Worm (Caenorhabditis elegans) whole organism, L1 larva: ENCODE data around the gene klf-3.

Experiments
- aha-1 ChIP-seq: fragments of 150-350 bp; optimal IDR thresholded peaks from 2 replicates; lab custom pipeline; 2014; ENCODE audit warnings: missing biosample characterization, missing genetic modification characterization
- alr-1 ChIP-seq: fragments of 200-800 bp; sonication (Bioruptor generic); optimal IDR thresholded peaks from 2 replicates; lab custom pipeline; 2018; ENCODE audit warnings: borderline replicate concordance, mild to moderate bottlenecking, missing genetic modification characterization, missing compliant biosample characterization
- ama-1 ChIP-seq: fragments of 150-350 bp; optimal IDR thresholded peaks from 2 replicates; lab custom pipeline; 2014
- blmp-1 ChIP-seq: fragments of 150-350 bp; optimal IDR thresholded peaks from 2 replicates; lab custom pipeline; 2014; ENCODE audit warnings: missing biosample characterization, missing genetic modification characterization
- dpl-1 ChIP-seq, 3 experiments: fragments of 150-350 bp in 2 of 3; sonication (generic microtip) in 1 of 3; optimal IDR thresholded peaks; 2 replicates each; lab custom pipeline; 2014 to 2017; ENCODE audit warnings: missing biosample characterization in 3 of 3, missing genetic modification characterization in 3 of 3, missing genetic modification reagents in 3 of 3
- dsc-1 ChIP-seq: sonication (generic microtip); optimal IDR thresholded peaks from 2 replicates; lab custom pipeline; 2016; ENCODE audit warnings: mild to moderate bottlenecking, missing genetic modification characterization, missing compliant biosample characterization
- efl-3 ChIP-seq: fragments of 200-800 bp; sonication (Bioruptor generic); optimal IDR thresholded peaks from 2 replicates; lab custom pipeline; 2018; ENCODE audit warnings: mild to moderate bottlenecking, missing genetic modification characterization, missing compliant biosample characterization
- egl-27 ChIP-seq, 2 experiments: fragments of 150-350 bp in 1 of 2; sonication (generic microtip); optimal IDR thresholded peaks; 3 replicates each; lab custom pipeline; 2017 to 2018; ENCODE audit warnings: missing biosample characterization in 2 of 2, missing genetic modification characterization in 2 of 2, missing genetic modification reagents in 2 of 2
- elt-3 ChIP-seq, 6 experiments: fragments of 150-350 bp in 1 of 6; sonication (generic microtip); optimal IDR thresholded peaks; 2 replicates each; lab custom pipeline; 2017 to 2018; ENCODE audit warnings: missing biosample characterization in 6 of 6, missing genetic modification characterization in 6 of 6, inconsistent platforms in 1 of 6
- ets-5 ChIP-seq: fragments of 200-800 bp; sonication (Bioruptor generic); IDR thresholded peaks from 2 replicates; pipeline ENCODE4 v1.3.6; 2022; ENCODE audit warnings: missing genetic modification characterization, missing compliant biosample characterization
- fkh-10 ChIP-seq: sonication (generic microtip); optimal IDR thresholded peaks from 2 replicates; lab custom pipeline; 2017; ENCODE audit warnings: missing biosample characterization, missing genetic modification reagents, missing genetic modification characterization
- fos-1 ChIP-seq: fragments of 150-350 bp; optimal IDR thresholded peaks from 2 replicates; lab custom pipeline; 2014; ENCODE audit warnings: missing biosample characterization, missing genetic modification characterization
- grh-1 ChIP-seq: fragments of 200-800 bp; sonication (Bioruptor generic); IDR thresholded peaks from 2 replicates; pipeline ENCODE4 v1.3.6; 2022; ENCODE audit warnings: missing genetic modification reagents, missing genetic modification characterization, missing compliant biosample characterization
- hlh-4 ChIP-seq: sonication (generic microtip); optimal IDR thresholded peaks from 2 replicates; lab custom pipeline; 2016; ENCODE audit warnings: mild to moderate bottlenecking, missing genetic modification characterization, missing compliant biosample characterization
- isw-1 ChIP-seq: fragments of 200-800 bp; sonication (Bioruptor generic); IDR thresholded peaks from 2 replicates; pipeline ENCODE4 v1.3.6; 2022; ENCODE audit warnings: missing genetic modification characterization, missing compliant biosample characterization
- jun-1 ChIP-seq: fragments of 150-350 bp; optimal IDR thresholded peaks from 2 replicates; lab custom pipeline; 2014; ENCODE audit warnings: missing biosample characterization, missing genetic modification reagents, missing genetic modification characterization
- lin-15B ChIP-seq: fragments of 150-350 bp; sonication (generic microtip); optimal IDR thresholded peaks from 3 replicates; lab custom pipeline; 2014; ENCODE audit warnings: missing biosample characterization, missing genetic modification characterization
- lin-35 ChIP-seq, 2 experiments: fragments of 150-350 bp; optimal IDR thresholded peaks; 2 replicates each; lab custom pipeline; 2014; ENCODE audit warnings: missing biosample characterization in 2 of 2, missing genetic modification characterization in 2 of 2, missing genetic modification reagents in 2 of 2
- lsy-2 ChIP-seq, 2 experiments: fragments of 150-350 bp; optimal IDR thresholded peaks; 2 replicates each; lab custom pipeline; 2014; ENCODE audit warnings: missing biosample characterization in 2 of 2, missing genetic modification characterization in 2 of 2
- mab-9 ChIP-seq: fragments of 200-800 bp; sonication (Bioruptor generic); IDR thresholded peaks from 2 replicates; pipeline ENCODE4 v1.3.6; 2022; ENCODE audit warnings: missing genetic modification reagents, missing genetic modification characterization, missing compliant biosample characterization
- mep-1 ChIP-seq: fragments of 150-350 bp; optimal IDR thresholded peaks from 2 replicates; lab custom pipeline; 2014; ENCODE audit warnings: missing biosample characterization, missing genetic modification characterization
- nhr-11 ChIP-seq: fragments of 150-350 bp; optimal IDR thresholded peaks from 2 replicates; lab custom pipeline; 2014; ENCODE audit warnings: missing biosample characterization, missing genetic modification characterization
- nhr-19 ChIP-seq: fragments of 200-800 bp; sonication (Bioruptor generic); conservative IDR thresholded peaks from 2 replicates; pipeline ENCODE4 v1.3.6; 2022; ENCODE audit warnings: missing genetic modification characterization, missing compliant biosample characterization
- nhr-20 ChIP-seq: sonication (generic microtip); optimal IDR thresholded peaks from 2 replicates; lab custom pipeline; 2016; ENCODE audit warnings: mild to moderate bottlenecking, missing genetic modification characterization, missing compliant biosample characterization
- nhr-28 ChIP-seq: fragments of 150-350 bp; optimal IDR thresholded peaks from 2 replicates; lab custom pipeline; 2014; ENCODE audit warnings: missing biosample characterization, missing genetic modification characterization
- nhr-47 ChIP-seq: sonication (generic microtip); optimal IDR thresholded peaks from 2 replicates; lab custom pipeline; 2016; ENCODE audit warnings: mild to moderate bottlenecking, missing genetic modification characterization, moderate library complexity, missing compliant biosample characterization
- nhr-76 ChIP-seq: sonication (generic microtip); optimal IDR thresholded peaks from 2 replicates; lab custom pipeline; 2017; ENCODE audit warnings: missing biosample characterization, missing genetic modification characterization
- nhr-77 ChIP-seq: fragments of 150-350 bp; optimal IDR thresholded peaks from 2 replicates; lab custom pipeline; 2014; ENCODE audit warnings: missing biosample characterization, missing genetic modification characterization
- nhr-85 ChIP-seq: sonication (generic microtip); peaks from one replicate; lab custom pipeline; 2016; ENCODE audit warnings: missing genetic modification characterization, inconsistent platforms, missing compliant biosample characterization
- pag-3 ChIP-seq: sonication (generic microtip); optimal IDR thresholded peaks from 2 replicates; lab custom pipeline; 2017; ENCODE audit warnings: missing genetic modification characterization, mild to moderate bottlenecking, missing compliant biosample characterization, antibody characterized with exemption, borderline replicate concordance; ENCODE audit not compliant: insufficient read depth
- pqm-1 ChIP-seq: sonication (generic microtip); optimal IDR thresholded peaks from 3 replicates; lab custom pipeline; 2017; ENCODE audit warnings: missing biosample characterization, missing genetic modification characterization
- rnt-1 ChIP-seq: sonication (generic microtip); optimal IDR thresholded peaks from 2 replicates; lab custom pipeline; 2016; ENCODE audit warnings: mild to moderate bottlenecking, missing genetic modification characterization, moderate library complexity, missing compliant biosample characterization
- snpc-4 ChIP-seq: fragments of 150-350 bp; optimal IDR thresholded peaks from 2 replicates; lab custom pipeline; 2014; ENCODE audit warnings: missing biosample characterization, missing genetic modification characterization
- sup-37 ChIP-seq: fragments of 200-800 bp; sonication (Bioruptor generic); optimal IDR thresholded peaks from 2 replicates; lab custom pipeline; 2018; ENCODE audit warnings: mild to moderate bottlenecking, missing genetic modification characterization, missing compliant biosample characterization
- tbx-2 ChIP-seq: sonication (generic microtip); optimal IDR thresholded peaks from 2 replicates; lab custom pipeline; 2016; ENCODE audit warnings: missing genetic modification characterization, missing compliant biosample characterization
- unc-98 ChIP-seq: fragments of 200-800 bp; sonication (Bioruptor generic); IDR thresholded peaks from 2 replicates; pipeline ENCODE4 v1.3.6; 2022; ENCODE audit warnings: missing genetic modification characterization, missing compliant biosample characterization
- xbp-1 ChIP-seq: sonication (generic microtip); optimal IDR thresholded peaks from 2 replicates; lab custom pipeline; 2016; ENCODE audit warnings: missing genetic modification characterization, missing compliant biosample characterization
- zag-1 ChIP-seq: fragments of 150-350 bp; optimal IDR thresholded peaks from 2 replicates; lab custom pipeline; 2014; ENCODE audit warnings: missing biosample characterization, missing genetic modification characterization
- ztf-11 ChIP-seq, 2 experiments: sonication (generic microtip); optimal IDR thresholded peaks; 2 replicates each; lab custom pipeline; 2016 to 2017; ENCODE audit warnings: missing genetic modification characterization in 2 of 2, missing biosample characterization in 1 of 2, missing compliant biosample characterization in 1 of 2

Gene klf-3

ce11 chrII:6616770-6617169 lies at the start of gene klf-3:
TSS of gene klf-3 (plus strand) at chrII:6616878.
- TF ChIP-seq blmp-1, result peak; percentile 59
- no peak for TF ChIP-seq lin-35 (GFP tag; optimal IDR thresholded peaks at IDR 0.05; lab: Kevin White, UChicago)
- TF ChIP-seq xbp-1 (tag; lab: Kevin White, UChicago), result no peak
- TF ChIP-seq ama-1 (lab: Kevin White, UChicago), result no peak
- TF ChIP-seq ztf-11 (tag; optimal IDR thresholded peaks at IDR 0.05; lab: Kevin White, UChicago), result no peak
- peak in 1 of 6 experiments; percentile 17 for TF ChIP-seq elt-3 (tag; optimal IDR thresholded peaks at IDR 0.05; lab: Kevin White, UChicago)
- TF ChIP-seq grh-1, result no peak
- no peak for TF ChIP-seq nhr-20 (tag; lab: Kevin White, UChicago)
- no peak for TF ChIP-seq nhr-76 (tag; lab: Kevin White, UChicago)
- no peak for TF ChIP-seq mab-9 (GFP tag; lab: Robert Waterston, UW)
- TF ChIP-seq dpl-1 (GFP tag; optimal IDR thresholded peaks at IDR 0.05; lab: Kevin White, UChicago), result no peak
- TF ChIP-seq sup-37, result no peak
- no peak for TF ChIP-seq jun-1 (tag; lab: Kevin White, UChicago)
- TF ChIP-seq pag-3 (tag; lab: Kevin White, UChicago), result peak; percentile 53
- no peak for TF ChIP-seq nhr-47 (tag; lab: Kevin White, UChicago)
- no peak for TF ChIP-seq aha-1 (tag; lab: Kevin White, UChicago)
- TF ChIP-seq nhr-77 (tag; lab: Kevin White, UChicago), result no peak
- TF ChIP-seq, all 84 proteins: peak for 3

- TF ChIP-seq elt-3 (tag; optimal IDR thresholded peaks at IDR 0.05; lab: Kevin White, UChicago), result no peak
- no peak for TF ChIP-seq nhr-19
- TF ChIP-seq efl-3 (GFP tag; lab: Kevin White, UChicago), result no peak
- TF ChIP-seq ets-5 (GFP tag; lab: Robert Waterston, UW), result no peak
- no peak for TF ChIP-seq unc-98
- TF ChIP-seq egl-27 (tag; optimal IDR thresholded peaks at IDR 0.05; lab: Kevin White, UChicago), result no peak
- no peak for TF ChIP-seq lin-35 (GFP tag; optimal IDR thresholded peaks at IDR 0.05; lab: Kevin White, UChicago)
- TF ChIP-seq ama-1 (lab: Kevin White, UChicago), result no peak
- no peak for TF ChIP-seq nhr-28 (tag; lab: Kevin White, UChicago)
- no peak for TF ChIP-seq lin-15B (tag; lab: Kevin White, UChicago)
- TF ChIP-seq lsy-2 (tag; optimal IDR thresholded peaks at IDR 0.05; lab: Kevin White, UChicago), result no peak
- no peak for TF ChIP-seq zag-1 (tag; lab: Kevin White, UChicago)
- TF ChIP-seq tbx-2 (tag; lab: Kevin White, UChicago), result no peak
- no peak for TF ChIP-seq nhr-11
- TF ChIP-seq dsc-1, result no peak
- no peak for TF ChIP-seq mep-1 (tag; lab: Kevin White, UChicago)
- TF ChIP-seq nhr-85, result no peak
- TF ChIP-seq nhr-76 (tag; lab: Kevin White, UChicago), result no peak
These were observed 48.0 kb upstream of the klf-3 start, which contains the start of gene sra-27 for ce11 chrII:6568707-6569106. TSS of gene sra-27 (plus strand) at chrII:6569007.

- TF ChIP-seq snpc-4 (tag; lab: Kevin White, UChicago) (no peak), hlh-4 (tag; lab: Kevin White, UChicago) (no peak), rnt-1 (tag; lab: Kevin White, UChicago) (no peak), pqm-1 (tag; lab: Kevin White, UChicago) (no peak), alr-1 (no peak), fkh-10 (GFP tag; lab: Kevin White, UChicago) (no peak), fos-1 (tag; lab: Kevin White, UChicago) (no peak), isw-1 (GFP tag; lab: Robert Waterston, UW) (no peak), ets-5 (GFP tag; lab: Robert Waterston, UW) (no peak)
- TF ChIP-seq, all 84 proteins: peak for 0
These were observed 43.0 kb upstream of the klf-3 start, which contains the start of gene sra-28 for ce11 chrII:6573677-6574076. TSS of gene sra-28 (minus strand) at chrII:6573777.
